Worm (Caenorhabditis elegans): ENCODE data around the gene Y41G9A.5.

ce11 chrX:2923888-2924287 is 22.6 kb upstream of the Y41G9A.5 start, which contains the start of gene hst-3.2:
- TF ChIP-seq ama-1 (optimal IDR thresholded peaks at IDR 0.05), result no peak
- TF ChIP-seq flt-1 (GFP tag; IDR thresholded peaks at IDR 0.05), result no peak
- TF ChIP-seq hmbx-1 (tag; optimal IDR thresholded peaks at IDR 0.05), result no peak
- no peak for TF ChIP-seq pes-1 (GFP tag; IDR thresholded peaks at IDR 0.05)
- TF ChIP-seq tbx-11 (GFP tag; IDR thresholded peaks at IDR 0.05), result no peak
- no peak for TF ChIP-seq ceh-13 (GFP tag; optimal IDR thresholded peaks at IDR 0.05)
- no peak for TF ChIP-seq F13C5.2 (tag; optimal IDR thresholded peaks at IDR 0.05)
- TF ChIP-seq aly-1 (tag; optimal IDR thresholded peaks at IDR 0.05), result no peak
- TF ChIP-seq hmg-4 (GFP tag; optimal IDR thresholded peaks at IDR 0.05), result no peak
- TF ChIP-seq scrt-1 (GFP tag; IDR thresholded peaks at IDR 0.05), result no peak
- no peak for TF ChIP-seq tra-4 (tag; optimal IDR thresholded peaks at IDR 0.05)
- TF ChIP-seq sea-1 (GFP tag; conservative IDR thresholded peaks at IDR 0.05), result no peak
- no peak for TF ChIP-seq hnd-1 (tag; optimal IDR thresholded peaks at IDR 0.05)
- TF ChIP-seq ets-7 (tag; optimal IDR thresholded peaks at IDR 0.05), result no peak
